Fruit fly (Drosophila melanogaster) whole organism, pupa: ENCODE data around the gene HP1e.

Experiments
- CG10348 ChIP-seq: fragments of 200-800 bp; sonication (Bioruptor generic); IDR thresholded peaks from 2 replicates; pipeline ENCODE4 v1.3.6; 2022; ENCODE audit warnings: missing biosample characterization, missing genetic modification characterization
- CG12605 ChIP-seq: fragments of 200-800 bp; sonication (Bioruptor generic); IDR thresholded peaks from 2 replicates; pipeline ENCODE4 v1.3.6; 2022; ENCODE audit warnings: missing biosample characterization, missing genetic modification characterization
- CG13204 ChIP-seq: fragments of 200-800 bp; sonication (Bioruptor generic); optimal IDR thresholded peaks from 2 replicates; lab custom pipeline; 2018; ENCODE audit warnings: missing biosample characterization, mild to moderate bottlenecking, missing genetic modification characterization, moderate library complexity
- CG14655 ChIP-seq: fragments of 200-800 bp; sonication (Bioruptor generic); optimal IDR thresholded peaks from 3 replicates; lab custom pipeline; 2017; ENCODE audit warnings: mild to moderate bottlenecking, missing biosample characterization, missing genetic modification reagents, missing genetic modification characterization
- CG34367 ChIP-seq: fragments of 200-800 bp; sonication (Bioruptor generic); optimal IDR thresholded peaks from 2 replicates; lab custom pipeline; 2018; ENCODE audit warnings: missing biosample characterization, mild to moderate bottlenecking, missing genetic modification characterization
- CG4496 ChIP-seq: fragments of 200-800 bp; sonication (Bioruptor generic); IDR thresholded peaks from 3 replicates; pipeline ENCODE4 v1.3.6; 2022; ENCODE audit warnings: missing biosample characterization, missing genetic modification characterization
- CG8159 ChIP-seq: fragments of 200-800 bp; sonication (Bioruptor generic); optimal IDR thresholded peaks from 3 replicates; lab custom pipeline; 2018; ENCODE audit warnings: missing biosample characterization, mild to moderate bottlenecking, missing genetic modification characterization, moderate library complexity
- CG9948 ChIP-seq: fragments of 200-800 bp; sonication (Bioruptor generic); optimal IDR thresholded peaks from 2 replicates; lab custom pipeline; 2018; ENCODE audit warnings: missing biosample characterization, mild to moderate bottlenecking, missing genetic modification characterization, moderate library complexity
- Snoo ChIP-seq: fragments of 200-800 bp; sonication (Bioruptor generic); optimal IDR thresholded peaks from 3 replicates; lab custom pipeline; 2017; ENCODE audit warnings: missing biosample characterization, mild to moderate bottlenecking, missing genetic modification characterization, inconsistent platforms
- gl ChIP-seq: fragments of 200-800 bp; sonication (Bioruptor generic); optimal IDR thresholded peaks from 2 replicates; lab custom pipeline; 2018; ENCODE audit warnings: missing biosample characterization, mild to moderate bottlenecking, missing genetic modification characterization
- rn ChIP-seq: fragments of 200-800 bp; sonication (Bioruptor generic); IDR thresholded peaks from 2 replicates; pipeline ENCODE4 v1.3.6; 2022; ENCODE audit warnings: missing biosample characterization, missing genetic modification characterization

DNA sequence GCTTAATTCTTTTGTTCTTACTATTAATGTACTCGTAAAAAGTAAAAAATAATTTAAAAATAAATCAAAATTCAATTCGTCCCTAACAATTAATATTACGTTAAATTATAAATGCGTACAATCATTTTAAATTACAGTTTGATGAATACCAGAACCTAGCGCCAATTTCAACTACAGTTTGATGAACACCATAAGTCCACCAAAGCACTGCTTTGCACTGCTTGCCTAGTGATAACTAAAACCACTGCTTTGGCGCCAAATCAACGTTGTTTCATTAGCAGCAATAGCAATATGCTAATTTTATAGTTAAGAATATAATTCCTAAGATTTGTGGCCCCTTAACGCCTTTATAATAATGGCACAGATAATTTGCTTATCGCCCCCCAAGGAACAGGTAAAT is 7.2 kb downstream of the HP1e start:
- TF ChIP-seq CG8159 (no peak), CG4496 (GFP tag; lab: Robert Waterston, UW) (no peak), CG9948 (no peak), Snoo (no peak), CG14655 (GFP tag; lab: Kevin White, UChicago) (no peak), CG10348 (no peak), rn (no peak), gl (tag; lab: Kevin White, UChicago) (no peak), CG12605 (no peak), CG13204 (GFP tag; lab: Kevin White, UChicago) (no peak), CG34367 (tag; lab: Kevin White, UChicago) (no peak)
